Worm (Caenorhabditis elegans) whole organism, young adult: ENCODE results near the gene pola-1.

Experiments
- B0019.2 ChIP-seq: fragments of 200-800 bp; sonication (Bioruptor generic); conservative IDR thresholded peaks from 2 replicates; pipeline ENCODE4 v1.3.6; 2022; ENCODE audit warnings: missing genetic modification reagents, missing genetic modification characterization, missing compliant biosample characterization
- B0336.3 ChIP-seq: fragments of 200-800 bp; sonication (Bioruptor generic); IDR thresholded peaks from 2 replicates; pipeline ENCODE4 v1.3.6; 2022; ENCODE audit warnings: missing genetic modification characterization, missing compliant biosample characterization
- D2030.7 ChIP-seq: fragments of 200-800 bp; sonication (Bioruptor generic); IDR thresholded peaks from 2 replicates; pipeline ENCODE4 v1.3.6; 2022; ENCODE audit warnings: missing genetic modification reagents, missing genetic modification characterization, missing compliant biosample characterization
- F52B5.7 ChIP-seq: sonication (generic microtip); optimal IDR thresholded peaks from 2 replicates; lab custom pipeline; 2016; ENCODE audit warnings: mild to moderate bottlenecking, missing genetic modification characterization, missing compliant biosample characterization
- K11D2.4 ChIP-seq: fragments of 200-800 bp; sonication (Bioruptor generic); IDR thresholded peaks from 2 replicates; pipeline ENCODE4 v1.3.6; 2022; ENCODE audit warnings: missing genetic modification reagents, missing genetic modification characterization, missing compliant biosample characterization
- Y95B8A.8 ChIP-seq: fragments of 200-800 bp; sonication (Bioruptor generic); IDR thresholded peaks from 2 replicates; pipeline ENCODE4 v1.3.6; 2022; ENCODE audit warnings: missing genetic modification reagents, missing genetic modification characterization, missing compliant biosample characterization
- ZK185.1 ChIP-seq: sonication (generic microtip); optimal IDR thresholded peaks from 2 replicates; lab custom pipeline; 2016; ENCODE audit warnings: mild to moderate bottlenecking, missing genetic modification characterization, missing compliant biosample characterization; ENCODE audit not compliant: poor library complexity, severe bottlenecking
- atf-7 ChIP-seq: sonication (generic microtip); optimal IDR thresholded peaks from 2 replicates; lab custom pipeline; 2017; ENCODE audit warnings: mild to moderate bottlenecking, missing genetic modification characterization, missing compliant biosample characterization
- attf-5 ChIP-seq: fragments of 200-800 bp; sonication (Bioruptor generic); optimal IDR thresholded peaks from 2 replicates; lab custom pipeline; 2018; ENCODE audit warnings: mild to moderate bottlenecking, missing genetic modification characterization, missing compliant biosample characterization
- cebp-1 ChIP-seq, 2 experiments: fragments of 200-800 bp in 1 of 2; sonication (Bioruptor generic) in 1 of 2; sonication (generic microtip) in 1 of 2; IDR thresholded peaks in 1 of 2; optimal IDR thresholded peaks in 1 of 2; 2 replicates each; pipeline versions ENCODE4 v1.3.6 to Lab custom; 2017 to 2022; ENCODE audit warnings: missing compliant biosample characterization in 2 of 2, missing genetic modification characterization in 2 of 2, mild to moderate bottlenecking in 1 of 2, missing genetic modification reagents in 1 of 2, moderate library complexity in 1 of 2
- ceh-79 ChIP-seq: sonication (generic microtip); optimal IDR thresholded peaks from 2 replicates; lab custom pipeline; 2017; ENCODE audit warnings: mild to moderate bottlenecking, missing genetic modification characterization, missing compliant biosample characterization
- egl-18 ChIP-seq: fragments of 200-800 bp; sonication (Bioruptor generic); IDR thresholded peaks from 2 replicates; pipeline ENCODE4 v1.3.6; 2022; ENCODE audit warnings: missing genetic modification reagents, missing genetic modification characterization, missing compliant biosample characterization
- egrh-3 ChIP-seq: fragments of 200-800 bp; sonication (Bioruptor generic); IDR thresholded peaks from 2 replicates; pipeline ENCODE4 v1.3.6; 2022; ENCODE audit warnings: missing genetic modification reagents, missing genetic modification characterization, missing compliant biosample characterization
- ets-4 ChIP-seq: fragments of 200-800 bp; sonication (Bioruptor generic); optimal IDR thresholded peaks from 2 replicates; lab custom pipeline; 2018; ENCODE audit warnings: mild to moderate bottlenecking, missing genetic modification characterization, missing compliant biosample characterization
- him-1 ChIP-seq: sonication (generic microtip); optimal IDR thresholded peaks from 2 replicates; lab custom pipeline; 2016; ENCODE audit warnings: missing genotype, missing genetic modification reagents, missing genetic modification characterization, missing compliant biosample characterization
- hsf-1 ChIP-seq: fragments of 200-800 bp; sonication (Bioruptor generic); IDR thresholded peaks from 2 replicates; pipeline ENCODE4 v1.3.6; 2022; ENCODE audit warnings: missing genetic modification reagents, missing genetic modification characterization, missing compliant biosample characterization
- lin-54 ChIP-seq: fragments of 200-800 bp; sonication (Bioruptor generic); optimal IDR thresholded peaks from 2 replicates; lab custom pipeline; 2018; ENCODE audit warnings: mild to moderate bottlenecking, missing genetic modification characterization, missing compliant biosample characterization
- madf-6 ChIP-seq: fragments of 200-800 bp; sonication (Bioruptor generic); IDR thresholded peaks from 2 replicates; pipeline ENCODE4 v1.3.6; 2022; ENCODE audit warnings: missing genetic modification reagents, missing genetic modification characterization, missing compliant biosample characterization
- mcd-1 ChIP-seq: fragments of 200-800 bp; sonication (Bioruptor generic); IDR thresholded peaks from 2 replicates; pipeline ENCODE4 v1.3.6; 2022; ENCODE audit warnings: missing genetic modification reagents, missing genetic modification characterization, missing compliant biosample characterization
- nfya-2 ChIP-seq: fragments of 200-800 bp; sonication (Bioruptor generic); IDR thresholded peaks from 2 replicates; pipeline ENCODE4 v1.3.6; 2022; ENCODE audit warnings: missing genetic modification reagents, missing genetic modification characterization, missing compliant biosample characterization
- nhr-80 ChIP-seq: sonication (generic microtip); optimal IDR thresholded peaks from 2 replicates; lab custom pipeline; 2016; ENCODE audit warnings: missing genetic modification characterization, missing compliant biosample characterization
- pha-4 ChIP-seq: fragments of 150-350 bp; sonication (generic microtip); optimal IDR thresholded peaks from 2 replicates; lab custom pipeline; 2014; ENCODE audit warnings: missing biosample characterization, missing genetic modification reagents, missing genetic modification characterization
- sptf-2 ChIP-seq: fragments of 200-800 bp; sonication (Bioruptor generic); optimal IDR thresholded peaks from 2 replicates; lab custom pipeline; 2018; ENCODE audit warnings: mild to moderate bottlenecking, missing genetic modification characterization, missing compliant biosample characterization
- tbp1 ChIP-seq: fragments of 200-800 bp; sonication (Bioruptor generic); optimal IDR thresholded peaks from 2 replicates; lab custom pipeline; 2018; ENCODE audit warnings: mild to moderate bottlenecking, missing genetic modification characterization, missing compliant biosample characterization
- tlf-1 ChIP-seq: fragments of 200-800 bp; sonication (Bioruptor generic); optimal IDR thresholded peaks from 2 replicates; lab custom pipeline; 2018; ENCODE audit warnings: mild to moderate bottlenecking, missing genetic modification characterization, missing compliant biosample characterization
- unc-130 ChIP-seq: sonication (generic microtip); optimal IDR thresholded peaks from 2 replicates; lab custom pipeline; 2016; ENCODE audit warnings: missing genetic modification reagents, missing genetic modification characterization, missing compliant biosample characterization
- xnd-1 ChIP-seq: sonication (generic microtip); optimal IDR thresholded peaks from 2 replicates; lab custom pipeline; 2016; ENCODE audit warnings: missing genotype, missing genetic modification reagents, missing genetic modification characterization, missing compliant biosample characterization

The pola-1 gene

ce11 chrIII:11154527-11154926 lies 12.3 kb downstream of the pola-1 start, which contains the start of gene cku-70:
TSS of gene cku-70 (plus strand) at chrIII:11154827.
- TF ChIP-seq cebp-1 (GFP tag; IDR thresholded peaks at IDR 0.05; lab: Robert Waterston, UW) (no peak), cebp-1 (tag; optimal IDR thresholded peaks at IDR 0.05; lab: Kevin White, UChicago) (no peak), B0019.2 (GFP tag; lab: Robert Waterston, UW) (0 out of 2 replicates have a peak, but pooled peaks have one; percentile 8), K11D2.4 (GFP tag; lab: Robert Waterston, UW) (no peak)

DNA sequence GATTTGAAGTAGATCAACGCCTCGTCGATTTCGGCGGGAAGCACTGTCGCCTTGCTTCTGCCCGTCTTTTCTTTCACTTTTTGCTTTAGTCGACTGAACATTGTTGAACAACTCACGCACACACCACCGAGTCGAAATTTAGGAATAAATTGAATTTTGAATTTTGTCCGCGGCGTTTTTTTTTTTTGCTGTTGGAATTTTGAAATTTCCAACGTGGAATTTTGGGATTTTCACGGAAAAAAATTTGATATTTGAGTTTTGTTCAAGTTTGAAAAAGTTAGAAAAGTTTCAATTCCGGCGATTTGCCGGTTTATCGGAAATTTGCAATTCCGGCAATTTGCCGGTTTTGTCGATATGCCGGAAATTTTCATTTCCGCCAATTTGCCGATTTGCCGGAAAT lies 14.9 kb downstream of the pola-1 start, which contains the start of gene Y47D3A.31:
Gene Y47D3A.31, minus strand, starts transcription at position 101 of the 400 bp plus-strand sequence.
- TF ChIP-seq madf-6 (GFP tag; lab: Robert Waterston, UW) = no peak
- no peak for TF ChIP-seq atf-7 (tag; lab: Kevin White, UChicago)
- no peak for TF ChIP-seq ceh-79 (tag; lab: Kevin White, UChicago)
- no peak for TF ChIP-seq Y95B8A.8 (GFP tag; lab: Robert Waterston, UW)
- no peak for TF ChIP-seq ZK185.1 (tag; lab: Kevin White, UChicago)

ce11 chrIII:11157916-11158315 lies 15.7 kb downstream of the pola-1 start:
- no peak for TF ChIP-seq nfya-2
- no peak for TF ChIP-seq attf-5 (GFP tag; lab: Kevin White, UChicago)
- TF ChIP-seq lin-54 (GFP tag; lab: Kevin White, UChicago) = no peak

- TF ChIP-seq egrh-3 (GFP tag; lab: Robert Waterston, UW) (peak; percentile 6; the same call in 1 of the 2 replicates), madf-6 (GFP tag; lab: Robert Waterston, UW) (0 out of 2 replicates have a peak, but pooled peaks have one; percentile 8), hsf-1 (GFP tag; lab: Robert Waterston, UW) (peak; percentile 95), D2030.7 (GFP tag; lab: Robert Waterston, UW) (0 out of 2 replicates have a peak, but pooled peaks have one; percentile 14)
Observed at ce11 chrIII:11160559-11160958, 18.3 kb downstream of the pola-1 start.

ce11 chrIII:11169680-11170079 lies 27.4 kb downstream of the pola-1 start:
- TF ChIP-seq ceh-79 (tag; lab: Kevin White, UChicago) (no peak), egrh-3 (GFP tag; lab: Robert Waterston, UW) (peak; percentile 61; the same call in 1 of the 2 replicates), tbp1 (GFP tag; lab: Kevin White, UChicago) (no peak)
- TF ChIP-seq, all 124 proteins: peak for 1

- no peak for TF ChIP-seq nhr-80 (tag; lab: Kevin White, UChicago)
- no peak for TF ChIP-seq ets-4 (GFP tag; lab: Kevin White, UChicago)
- TF ChIP-seq mcd-1 (GFP tag; lab: Robert Waterston, UW) = no peak
- no peak for TF ChIP-seq egl-18 (GFP tag; lab: Robert Waterston, UW)
- peak; percentile 19 for TF ChIP-seq xnd-1 (tag; lab: Kevin White, UChicago)
- no peak for TF ChIP-seq B0336.3 (GFP tag; lab: Robert Waterston, UW)
- peak; percentile 94 for TF ChIP-seq him-1 (tag; lab: Kevin White, UChicago)
- no peak for TF ChIP-seq F52B5.7 (tag; lab: Kevin White, UChicago)
- no peak for TF ChIP-seq tlf-1 (GFP tag; lab: Kevin White, UChicago)
- TF ChIP-seq madf-6 (GFP tag; lab: Robert Waterston, UW) = 0 out of 2 replicates have a peak, but pooled peaks have one; percentile 34
- no peak for TF ChIP-seq sptf-2 (GFP tag; lab: Kevin White, UChicago)
- no peak for TF ChIP-seq pha-4 (tag; lab: Kevin White, UChicago)
- TF ChIP-seq unc-130 (GFP tag; lab: Kevin White, UChicago) = no peak
- TF ChIP-seq, all 124 proteins: peak for 3
Observed at ce11 chrIII:11170509-11170908, 28.3 kb downstream of the pola-1 start.
